Worm (Caenorhabditis elegans) whole organism, L4/young adult: ENCODE measurements around the gene glc-4.

Experiments
- W03F9.2 ChIP-seq: fragments of 150-350 bp; optimal IDR thresholded peaks from 2 replicates; lab custom pipeline; 2014; ENCODE audit warnings: missing biosample characterization, missing genetic modification characterization
- dao-5 ChIP-seq: sonication (generic microtip); optimal IDR thresholded peaks from 2 replicates; lab custom pipeline; 2016; ENCODE audit warnings: missing genotype, missing genetic modification characterization, moderate library complexity, missing compliant biosample characterization
- him-1 ChIP-seq: sonication (generic microtip); optimal IDR thresholded peaks from 2 replicates; lab custom pipeline; 2016; ENCODE audit warnings: missing genotype, missing genetic modification reagents, missing genetic modification characterization, missing compliant biosample characterization

ce11 chrII:7168712-7169111 is 6.0 kb downstream of the glc-4 start, which contains the start of gene col-36:
- no peak for TF ChIP-seq him-1 (tag; lab: Kevin White, UChicago)
- TF ChIP-seq dao-5 (tag; lab: Kevin White, UChicago) = no peak
- TF ChIP-seq W03F9.2 (tag; lab: Kevin White, UChicago) = no peak
